Fruit fly (Drosophila melanogaster) whole organism, embryonic: Measurements from ENCODE around the gene CG46396.
A peak's percentile ranks its signal among the peaks of the same experiment; 100 is the strongest.

Source experiments
- Atf6 ChIP-seq: fragments of 200-800 bp; sonication (Bioruptor generic); IDR thresholded peaks from 2 replicates; pipeline ENCODE4 v1.3.6; 2022; ENCODE audit warnings: missing biosample characterization, missing genetic modification characterization
- CG12155 ChIP-seq: fragments of 200-800 bp; sonication (Bioruptor generic); optimal IDR thresholded peaks from 3 replicates; lab custom pipeline; 2016; ENCODE audit warnings: missing biosample characterization, missing genetic modification characterization
- CG13424 ChIP-seq: fragments of 200-800 bp; sonication (Bioruptor generic); optimal IDR thresholded peaks from 2 replicates; lab custom pipeline; 2019; ENCODE audit warnings: missing biosample characterization, mild to moderate bottlenecking, missing genetic modification characterization, moderate library complexity
- CG13894 ChIP-seq: fragments of 200-800 bp; sonication (Bioruptor generic); optimal IDR thresholded peaks from 3 replicates; lab custom pipeline; 2018; ENCODE audit warnings: missing biosample characterization, mild to moderate bottlenecking, missing genetic modification characterization, moderate library complexity
- CG15601 ChIP-seq: fragments of 200-800 bp; sonication (Bioruptor generic); optimal IDR thresholded peaks from 3 replicates; lab custom pipeline; 2019; ENCODE audit warnings: missing biosample characterization, mild to moderate bottlenecking, missing genetic modification characterization, moderate library complexity
- CG17568 ChIP-seq: fragments of 200-800 bp; sonication (Bioruptor generic); optimal IDR thresholded peaks from 2 replicates; lab custom pipeline; 2018; ENCODE audit warnings: missing biosample characterization, mild to moderate bottlenecking, missing genetic modification characterization, moderate library complexity
- CG18764 ChIP-seq: fragments of 200-800 bp; sonication (Bioruptor generic); optimal IDR thresholded peaks from 3 replicates; lab custom pipeline; 2016; ENCODE audit warnings: missing biosample characterization, missing genetic modification characterization
- CG2129 ChIP-seq: fragments of 200-800 bp; sonication (Bioruptor generic); IDR thresholded peaks from 2 replicates; pipeline ENCODE4 v1.3.6; 2022; ENCODE audit warnings: missing biosample characterization, missing genetic modification characterization; ENCODE audit not compliant: partially characterized antibody
- CG2712 ChIP-seq: fragments of 200-800 bp; optimal IDR thresholded peaks from 3 replicates; lab custom pipeline; 2019; ENCODE audit warnings: missing biosample characterization, mild to moderate bottlenecking, missing genetic modification characterization, moderate library complexity
- CG2875 ChIP-seq: fragments of 200-800 bp; sonication (Bioruptor generic); optimal IDR thresholded peaks from 2 replicates; lab custom pipeline; 2017; ENCODE audit warnings: missing biosample characterization, mild to moderate bottlenecking, missing genetic modification characterization, missing genetic modification reagents
- CG31441 ChIP-seq: fragments of 200-800 bp; sonication (Bioruptor generic); IDR thresholded peaks from 2 replicates; pipeline ENCODE4 v1.3.6; 2022; ENCODE audit warnings: missing biosample characterization, missing genetic modification characterization
- CG3281 ChIP-seq: fragments of 200-800 bp; sonication (Bioruptor generic); optimal IDR thresholded peaks from 3 replicates; lab custom pipeline; 2017; ENCODE audit warnings: missing biosample characterization, mild to moderate bottlenecking, missing genetic modification characterization
- CG4360 ChIP-seq: fragments of 200-800 bp; sonication (Bioruptor generic); IDR thresholded peaks from 2 replicates; pipeline ENCODE4 v1.3.6; 2022; ENCODE audit warnings: missing biosample characterization, missing genetic modification characterization
- CG4854 ChIP-seq: fragments of 200-800 bp; sonication (Bioruptor generic); optimal IDR thresholded peaks from 2 replicates; lab custom pipeline; 2016; ENCODE audit warnings: missing biosample characterization, missing genetic modification characterization, inconsistent platforms
- CG6654 ChIP-seq: fragments of 200-800 bp; sonication (Bioruptor generic); optimal IDR thresholded peaks from 2 replicates; lab custom pipeline; 2017; ENCODE audit warnings: missing biosample characterization, mild to moderate bottlenecking, missing genetic modification characterization
- CG7928 ChIP-seq: fragments of 200-800 bp; sonication (Bioruptor generic); optimal IDR thresholded peaks from 2 replicates; lab custom pipeline; 2017; ENCODE audit warnings: missing biosample characterization, mild to moderate bottlenecking, missing genetic modification characterization
- CG8290 ChIP-seq, 3 experiments: fragments of 200-800 bp; sonication (Bioruptor generic); optimal IDR thresholded peaks; 2 replicates each; lab custom pipeline; 2016 to 2019; ENCODE audit warnings: missing biosample characterization in 3 of 3, missing genetic modification characterization in 3 of 3, mild to moderate bottlenecking in 2 of 3, moderate library complexity in 1 of 3
- CG8924 ChIP-seq: fragments of 200-800 bp; optimal IDR thresholded peaks from 3 replicates; lab custom pipeline; 2019; ENCODE audit warnings: missing biosample characterization, mild to moderate bottlenecking, missing genetic modification characterization, moderate library complexity
- CG9932 ChIP-seq: fragments of 200-800 bp; sonication (Bioruptor generic); IDR thresholded peaks from 2 replicates; pipeline ENCODE4 v1.3.6; 2022; ENCODE audit warnings: missing biosample characterization, missing genetic modification characterization
- CrebB ChIP-seq: fragments of 200-800 bp; sonication (Bioruptor generic); optimal IDR thresholded peaks from 3 replicates; lab custom pipeline; 2018; ENCODE audit warnings: missing biosample characterization, mild to moderate bottlenecking, missing genetic modification characterization
- Drgx ChIP-seq: fragments of 200-800 bp; sonication (Bioruptor generic); IDR thresholded peaks from 2 replicates; pipeline ENCODE4 v1.3.6; 2022; ENCODE audit warnings: missing biosample characterization, missing genetic modification characterization
- ERR ChIP-seq: fragments of 200-800 bp; sonication (Bioruptor generic); optimal IDR thresholded peaks from 2 replicates; lab custom pipeline; 2016; ENCODE audit warnings: missing biosample characterization, missing genetic modification characterization
- Eip74EF ChIP-seq, 2 experiments: fragments of 200-800 bp in 1 of 2; fragments of >200 bp in 1 of 2; sonication (Bioruptor generic) in 1 of 2; optimal IDR thresholded peaks; 2 replicates each; lab custom pipeline; 2017 to 2019; ENCODE audit warnings: missing biosample characterization in 2 of 2, missing genetic modification characterization in 2 of 2, mild to moderate bottlenecking in 1 of 2, moderate library complexity in 1 of 2
- HLH3B ChIP-seq: fragments of 200-800 bp; sonication (Bioruptor generic); IDR thresholded peaks from 2 replicates; pipeline ENCODE4 v1.3.6; 2022; ENCODE audit warnings: missing biosample characterization, missing genetic modification characterization
- Hmx ChIP-seq: fragments of 200-800 bp; sonication (Bioruptor generic); optimal IDR thresholded peaks from 2 replicates; lab custom pipeline; 2016; ENCODE audit warnings: missing biosample characterization, missing genetic modification characterization
- Hr39 ChIP-seq: fragments of >200 bp; optimal IDR thresholded peaks from 2 replicates; lab custom pipeline; 2017
- Hr51 ChIP-seq, 2 experiments: fragments of 200-800 bp; sonication (Bioruptor generic); optimal IDR thresholded peaks; 2 replicates in 1 of 2; 3 replicates in 1 of 2; lab custom pipeline; 2016 to 2018; ENCODE audit warnings: missing biosample characterization in 2 of 2, missing genetic modification characterization in 2 of 2, mild to moderate bottlenecking in 1 of 2, moderate library complexity in 1 of 2
- Jarid2 ChIP-seq: fragments of 200-800 bp; sonication (Bioruptor generic); optimal IDR thresholded peaks from 3 replicates; lab custom pipeline; 2017; ENCODE audit warnings: mild to moderate bottlenecking, missing biosample characterization, missing genetic modification reagents, missing genetic modification characterization
- Nf-YC ChIP-seq: fragments of 200-800 bp; optimal IDR thresholded peaks from 3 replicates; lab custom pipeline; 2019; ENCODE audit warnings: missing biosample characterization, mild to moderate bottlenecking, missing genetic modification characterization, moderate library complexity
- Six4 ChIP-seq: fragments of 200-800 bp; sonication (Bioruptor generic); optimal IDR thresholded peaks from 2 replicates; lab custom pipeline; 2016; ENCODE audit warnings: missing biosample characterization, missing genetic modification characterization
- Sox102F ChIP-seq: fragments of 200-800 bp; sonication (Bioruptor generic); optimal IDR thresholded peaks from 2 replicates; lab custom pipeline; 2018; ENCODE audit warnings: missing biosample characterization, mild to moderate bottlenecking, missing genetic modification characterization, moderate library complexity
- Xbp1 ChIP-seq: fragments of 200-800 bp; sonication (Bioruptor generic); optimal IDR thresholded peaks from 3 replicates; lab custom pipeline; 2016; ENCODE audit warnings: missing biosample characterization, mild to moderate bottlenecking, missing genetic modification characterization
- az2 ChIP-seq: fragments of 200-800 bp; sonication (Bioruptor generic); optimal IDR thresholded peaks from 3 replicates; lab custom pipeline; 2016; ENCODE audit warnings: missing biosample characterization, missing genetic modification characterization
- chn ChIP-seq: fragments of 200-800 bp; sonication (Bioruptor generic); optimal IDR thresholded peaks from 2 replicates; lab custom pipeline; 2016; ENCODE audit warnings: missing biosample characterization, missing genetic modification characterization
- emc ChIP-seq: fragments of 200-800 bp; sonication (Bioruptor generic); optimal IDR thresholded peaks from 2 replicates; lab custom pipeline; 2016; ENCODE audit warnings: missing biosample characterization, missing genetic modification characterization
- ems ChIP-seq: fragments of 200-800 bp; sonication (Bioruptor generic); optimal IDR thresholded peaks from 3 replicates; lab custom pipeline; 2016; ENCODE audit warnings: missing biosample characterization, missing genetic modification characterization
- gce ChIP-seq: fragments of 200-800 bp; sonication (Bioruptor generic); IDR thresholded peaks from 3 replicates; pipeline ENCODE4 v1.3.6; 2022; ENCODE audit warnings: missing biosample characterization, missing genetic modification characterization
- gfzf ChIP-seq: fragments of 200-800 bp; sonication (Bioruptor generic); optimal IDR thresholded peaks from 2 replicates; lab custom pipeline; 2016; ENCODE audit warnings: missing biosample characterization, mild to moderate bottlenecking, missing genetic modification characterization, moderate library complexity
- grau ChIP-seq: fragments of 200-800 bp; optimal IDR thresholded peaks from 3 replicates; lab custom pipeline; 2019; ENCODE audit warnings: missing biosample characterization, mild to moderate bottlenecking, missing genetic modification characterization, moderate library complexity
- gsb ChIP-seq: fragments of 200-800 bp; sonication (Bioruptor generic); IDR thresholded peaks from 2 replicates; pipeline ENCODE4 v1.3.6; 2022; ENCODE audit warnings: missing biosample characterization, missing genetic modification characterization
- ind ChIP-seq: fragments of 200-800 bp; sonication (Bioruptor generic); optimal IDR thresholded peaks from 3 replicates; lab custom pipeline; 2016; ENCODE audit warnings: missing biosample characterization, missing genetic modification characterization
- lmd ChIP-seq: fragments of 200-800 bp; sonication (Bioruptor generic); IDR thresholded peaks from 2 replicates; pipeline ENCODE4 v1.3.6; 2022; ENCODE audit warnings: missing biosample characterization, missing genetic modification characterization
- nau ChIP-seq: fragments of 200-800 bp; sonication (Bioruptor generic); optimal IDR thresholded peaks from 3 replicates; lab custom pipeline; 2017; ENCODE audit warnings: missing biosample characterization, mild to moderate bottlenecking, missing genetic modification characterization, missing genetic modification reagents
- nerfin-1 ChIP-seq: fragments of 200-800 bp; sonication (Bioruptor generic); optimal IDR thresholded peaks from 3 replicates; lab custom pipeline; 2019; ENCODE audit warnings: missing biosample characterization, mild to moderate bottlenecking, missing genetic modification characterization, moderate library complexity
- pfk ChIP-seq: fragments of 200-800 bp; sonication (Bioruptor generic); optimal IDR thresholded peaks from 2 replicates; lab custom pipeline; 2018; ENCODE audit warnings: missing biosample characterization, mild to moderate bottlenecking, missing genetic modification characterization, moderate library complexity
- phol ChIP-seq: fragments of 200-800 bp; sonication (Bioruptor generic); optimal IDR thresholded peaks from 3 replicates; lab custom pipeline; 2018; ENCODE audit warnings: missing biosample characterization, mild to moderate bottlenecking, missing genetic modification characterization, moderate library complexity
- run ChIP-seq: fragments of 200-800 bp; sonication (Bioruptor generic); optimal IDR thresholded peaks from 3 replicates; lab custom pipeline; 2018; ENCODE audit warnings: missing biosample characterization, mild to moderate bottlenecking, missing genetic modification characterization
- tio ChIP-seq: fragments of 200-800 bp; sonication (Bioruptor generic); optimal IDR thresholded peaks from 2 replicates; lab custom pipeline; 2017; ENCODE audit warnings: missing biosample characterization, missing genetic modification characterization, inconsistent platforms
- vvl ChIP-seq: fragments of 200-800 bp; sonication (Bioruptor generic); IDR thresholded peaks from 2 replicates; pipeline ENCODE4 v1.3.6; 2022; ENCODE audit warnings: missing biosample characterization, missing genetic modification characterization

Gene CG46396

DNA sequence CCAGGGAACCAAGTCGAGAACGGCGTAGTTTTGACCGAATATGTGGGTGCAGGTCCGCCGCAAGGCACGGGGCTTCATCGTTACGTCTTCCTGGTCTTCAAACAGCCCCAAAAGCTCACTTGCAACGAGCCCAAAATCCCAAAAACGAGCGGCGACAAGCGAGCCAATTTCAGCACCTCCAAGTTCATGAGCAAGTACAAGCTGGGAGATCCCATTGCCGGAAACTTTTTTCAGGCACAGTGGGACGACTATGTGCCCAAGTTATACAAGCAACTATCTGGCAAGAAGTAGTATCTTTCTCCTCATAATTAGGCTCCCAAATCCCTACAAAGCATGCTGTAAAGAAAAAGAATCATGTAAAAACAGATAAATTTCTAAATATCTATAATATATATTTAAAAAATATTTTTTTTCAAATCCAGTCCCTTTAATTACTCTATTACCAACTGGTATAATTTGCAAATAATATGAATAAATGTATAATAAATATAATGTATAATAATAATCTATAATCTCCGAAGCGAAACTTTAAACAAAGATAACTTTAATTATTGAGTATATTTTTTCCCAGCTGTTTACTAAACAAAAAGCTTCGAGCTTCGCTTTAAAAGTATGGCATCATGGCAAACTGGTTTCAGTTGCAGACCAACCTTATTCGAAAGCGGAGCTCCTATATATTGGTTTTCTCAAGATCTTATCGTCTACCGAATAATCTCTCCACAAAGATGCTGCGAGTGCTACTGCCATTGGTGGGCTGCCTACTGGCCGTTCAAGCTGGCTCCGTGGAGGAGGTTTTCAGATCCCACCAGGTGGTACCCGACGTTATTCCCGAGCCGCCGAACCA, 39.8 kb downstream of the CG46396 start, which contains the start of gene CG17919:
Gene CG17919, plus strand, starts transcription at position 634 of the 844 bp plus-strand sequence.
- TF ChIP-seq emc (GFP tag; lab: Kevin White, UChicago) (no peak), CG2712 (tag; lab: Kevin White, UChicago) (peak; percentile 18), az2 (no peak), CG13894 (tag; lab: Kevin White, UChicago) (peak; percentile 7), CG7928 (GFP tag; lab: Kevin White, UChicago) (no peak), gsb (GFP tag; lab: Robert Waterston, UW) (no peak), nerfin-1 (tag; lab: Kevin White, UChicago) (no peak), Hr51 (GFP tag; optimal IDR thresholded peaks at IDR 0.05; lab: Kevin White, UChicago) (peak in 1 of 2 experiments; percentile 57), Eip74EF (GFP tag; optimal IDR thresholded peaks at IDR 0.05; lab: Kevin White, UChicago) (no peak), ERR (GFP tag; lab: Kevin White, UChicago) (no peak), CG3281 (GFP tag; lab: Kevin White, UChicago) (no peak), Xbp1 (GFP tag; lab: Kevin White, UChicago) (peak; percentile 11), Atf6 (GFP tag; lab: Robert Waterston, UW) (no peak), CG31441 (GFP tag; lab: Robert Waterston, UW) (peak; percentile 31; the same call in 1 of the 2 replicates), gfzf (GFP tag; lab: Kevin White, UChicago) (no peak), CG15601 (tag; lab: Kevin White, UChicago) (no peak), Six4 (GFP tag; lab: Kevin White, UChicago) (no peak), Nf-YC (tag; lab: Kevin White, UChicago) (peak; percentile 15), CG12155 (GFP tag; lab: Kevin White, UChicago) (no peak), vvl (GFP tag; lab: Robert Waterston, UW) (no peak), CG17568 (GFP tag; lab: Kevin White, UChicago) (no peak), CG9932 (GFP tag; lab: Robert Waterston, UW) (0 out of 2 replicates have a peak, but pooled peaks have one; percentile 28), CG13424 (tag; lab: Kevin White, UChicago) (peak; percentile 20), CG2875 (GFP tag; lab: Kevin White, UChicago) (no peak), chn (GFP tag; lab: Kevin White, UChicago) (no peak), ems (no peak), CG4854 (no peak), Drgx (GFP tag; lab: Robert Waterston, UW) (0 out of 2 replicates have a peak, but pooled peaks have one; percentile 9), HLH3B (GFP tag; lab: Robert Waterston, UW) (no peak), Jarid2 (GFP tag; lab: Kevin White, UChicago) (peak; percentile 36), Hmx (GFP tag; lab: Kevin White, UChicago) (no peak), CrebB (tag; lab: Kevin White, UChicago) (no peak), CG18764 (GFP tag; lab: Kevin White, UChicago) (no peak), Sox102F (GFP tag; lab: Kevin White, UChicago) (peak; percentile 6), CG8290 (GFP tag; optimal IDR thresholded peaks at IDR 0.05; lab: Kevin White, UChicago) (no peak), CG8290 (tag; optimal IDR thresholded peaks at IDR 0.05; lab: Kevin White, UChicago) (no peak), run (tag; lab: Kevin White, UChicago) (no peak), Hr39 (lab: Kevin White, UChicago) (no peak), CG2129 (GFP tag; lab: Robert Waterston, UW) (no peak), phol (tag; lab: Kevin White, UChicago) (peak; percentile 1), lmd (GFP tag; lab: Robert Waterston, UW) (no peak), grau (tag; lab: Kevin White, UChicago) (peak; percentile 10), gce (GFP tag; lab: Robert Waterston, UW) (no peak), CG4360 (no peak), tio (GFP tag; lab: Kevin White, UChicago) (no peak), pfk (GFP tag; lab: Kevin White, UChicago) (no peak), nau (no peak), CG8924 (tag; lab: Kevin White, UChicago) (no peak), CG6654 (GFP tag; lab: Kevin White, UChicago) (no peak), ind (GFP tag; lab: Kevin White, UChicago) (no peak)
